Worm (Caenorhabditis elegans) whole organism, L1 larva: ENCODE data around the gene Y34B4A.10.
A peak's percentile ranks its signal among the peaks of the same experiment; 100 is the strongest.

Experiments used
- C04F5.9 ChIP-seq: sonication (generic microtip); optimal IDR thresholded peaks from 2 replicates; lab custom pipeline; 2016; ENCODE audit warnings: missing genetic modification characterization, missing compliant biosample characterization
- C16A3.4 ChIP-seq: fragments of 150-350 bp; optimal IDR thresholded peaks from 2 replicates; lab custom pipeline; 2014; ENCODE audit warnings: missing biosample characterization, missing genetic modification characterization
- C34B4.2 ChIP-seq: sonication (generic microtip); optimal IDR thresholded peaks from 2 replicates; lab custom pipeline; 2017; ENCODE audit warnings: mild to moderate bottlenecking, missing genetic modification characterization, missing compliant biosample characterization
- aha-1 ChIP-seq: fragments of 150-350 bp; optimal IDR thresholded peaks from 2 replicates; lab custom pipeline; 2014; ENCODE audit warnings: missing biosample characterization, missing genetic modification characterization
- alr-1 ChIP-seq: fragments of 200-800 bp; sonication (Bioruptor generic); optimal IDR thresholded peaks from 2 replicates; lab custom pipeline; 2018; ENCODE audit warnings: borderline replicate concordance, mild to moderate bottlenecking, missing genetic modification characterization, missing compliant biosample characterization
- blmp-1 ChIP-seq: fragments of 150-350 bp; optimal IDR thresholded peaks from 2 replicates; lab custom pipeline; 2014; ENCODE audit warnings: missing biosample characterization, missing genetic modification characterization
- ceh-63 ChIP-seq: fragments of 200-800 bp; sonication (Bioruptor generic); optimal IDR thresholded peaks from 2 replicates; lab custom pipeline; 2018; ENCODE audit warnings: mild to moderate bottlenecking, missing genetic modification characterization, missing compliant biosample characterization
- ceh-8 ChIP-seq: fragments of 200-800 bp; sonication (Bioruptor generic); optimal IDR thresholded peaks from 2 replicates; lab custom pipeline; 2018; ENCODE audit warnings: mild to moderate bottlenecking, missing genetic modification characterization, moderate library complexity, missing compliant biosample characterization
- ceh-82 ChIP-seq, 3 experiments: fragments of 150-350 bp in 1 of 3; sonication (generic microtip) in 2 of 3; optimal IDR thresholded peaks; 2 replicates each; lab custom pipeline; 2014 to 2017; ENCODE audit warnings: missing biosample characterization in 3 of 3, missing genetic modification characterization in 3 of 3
- ceh-90 ChIP-seq: sonication (generic microtip); optimal IDR thresholded peaks from 2 replicates; lab custom pipeline; 2016; ENCODE audit warnings: missing genetic modification characterization, missing compliant biosample characterization
- ces-1 ChIP-seq: fragments of 150-350 bp; optimal IDR thresholded peaks from 2 replicates; lab custom pipeline; 2014; ENCODE audit warnings: missing biosample characterization, missing genetic modification reagents, missing genetic modification characterization
- dsc-1 ChIP-seq: sonication (generic microtip); optimal IDR thresholded peaks from 2 replicates; lab custom pipeline; 2016; ENCODE audit warnings: mild to moderate bottlenecking, missing genetic modification characterization, missing compliant biosample characterization
- efl-1 ChIP-seq, 4 experiments: fragments of 150-350 bp; optimal IDR thresholded peaks in 3 of 4; peaks in 1 of 4; 1 replicate in 1 of 4; 2 replicates in 3 of 4; lab custom pipeline; 2014; ENCODE audit warnings: missing biosample characterization in 2 of 4, missing genetic modification characterization in 2 of 4, missing genetic modification reagents in 2 of 4
- egl-13 ChIP-seq: sonication (generic microtip); optimal IDR thresholded peaks from 2 replicates; lab custom pipeline; 2016; ENCODE audit warnings: missing genotype, missing genetic modification reagents, missing genetic modification characterization, missing compliant biosample characterization
- egl-27 ChIP-seq, 2 experiments: fragments of 150-350 bp in 1 of 2; sonication (generic microtip); optimal IDR thresholded peaks; 3 replicates each; lab custom pipeline; 2017 to 2018; ENCODE audit warnings: missing biosample characterization in 2 of 2, missing genetic modification characterization in 2 of 2, missing genetic modification reagents in 2 of 2
- elt-3 ChIP-seq, 6 experiments: fragments of 150-350 bp in 1 of 6; sonication (generic microtip); optimal IDR thresholded peaks; 2 replicates each; lab custom pipeline; 2017 to 2018; ENCODE audit warnings: missing biosample characterization in 6 of 6, missing genetic modification characterization in 6 of 6, inconsistent platforms in 1 of 6
- fkh-10 ChIP-seq: sonication (generic microtip); optimal IDR thresholded peaks from 2 replicates; lab custom pipeline; 2017; ENCODE audit warnings: missing biosample characterization, missing genetic modification reagents, missing genetic modification characterization
- fkh-4 ChIP-seq: sonication (generic microtip); optimal IDR thresholded peaks from 2 replicates; lab custom pipeline; 2016; ENCODE audit warnings: missing compliant biosample characterization, missing genetic modification characterization, borderline replicate concordance
- fkh-8 ChIP-seq: sonication (generic microtip); optimal IDR thresholded peaks from 2 replicates; lab custom pipeline; 2016; ENCODE audit warnings: mild to moderate bottlenecking, missing genetic modification characterization, missing compliant biosample characterization
- fos-1 ChIP-seq: fragments of 150-350 bp; optimal IDR thresholded peaks from 2 replicates; lab custom pipeline; 2014; ENCODE audit warnings: missing biosample characterization, missing genetic modification characterization
- hlh-17 ChIP-seq: fragments of 200-800 bp; sonication (Bioruptor generic); optimal IDR thresholded peaks from 2 replicates; lab custom pipeline; 2018; ENCODE audit warnings: missing genetic modification characterization, mild to moderate bottlenecking, missing compliant biosample characterization, moderate library complexity, borderline replicate concordance
- hlh-4 ChIP-seq: sonication (generic microtip); optimal IDR thresholded peaks from 2 replicates; lab custom pipeline; 2016; ENCODE audit warnings: mild to moderate bottlenecking, missing genetic modification characterization, missing compliant biosample characterization
- irx-1 ChIP-seq: sonication (generic microtip); optimal IDR thresholded peaks from 2 replicates; lab custom pipeline; 2016; ENCODE audit warnings: missing genetic modification characterization, missing compliant biosample characterization
- isw-1 ChIP-seq: fragments of 200-800 bp; sonication (Bioruptor generic); IDR thresholded peaks from 2 replicates; pipeline ENCODE4 v1.3.6; 2022; ENCODE audit warnings: missing genetic modification characterization, missing compliant biosample characterization
- lin-13 ChIP-seq: fragments of 150-350 bp; optimal IDR thresholded peaks from 2 replicates; lab custom pipeline; 2014; ENCODE audit warnings: missing biosample characterization, missing genetic modification reagents, missing genetic modification characterization
- lin-14 ChIP-seq: fragments of 200-800 bp; sonication (Bioruptor generic); optimal IDR thresholded peaks from 2 replicates; lab custom pipeline; 2018; ENCODE audit warnings: mild to moderate bottlenecking, missing genetic modification characterization, moderate library complexity, missing compliant biosample characterization
- lin-39 ChIP-seq: fragments of 150-350 bp; optimal IDR thresholded peaks from 2 replicates; lab custom pipeline; 2014; ENCODE audit warnings: missing biosample characterization, missing genetic modification reagents, missing genetic modification characterization
- lir-3 ChIP-seq: sonication (generic microtip); optimal IDR thresholded peaks from 2 replicates; lab custom pipeline; 2016; ENCODE audit warnings: mild to moderate bottlenecking, missing genetic modification characterization, moderate library complexity, missing compliant biosample characterization; ENCODE audit not compliant: poor library complexity
- mef-2 ChIP-seq: fragments of 150-350 bp; optimal IDR thresholded peaks from 2 replicates; lab custom pipeline; 2014; ENCODE audit warnings: missing biosample characterization, missing genetic modification characterization
- nhr-20 ChIP-seq: sonication (generic microtip); optimal IDR thresholded peaks from 2 replicates; lab custom pipeline; 2016; ENCODE audit warnings: mild to moderate bottlenecking, missing genetic modification characterization, missing compliant biosample characterization
- nhr-237 ChIP-seq: fragments of 150-350 bp; optimal IDR thresholded peaks from 2 replicates; lab custom pipeline; 2014; ENCODE audit warnings: missing biosample characterization, missing genetic modification characterization
- nhr-71 ChIP-seq: sonication (generic microtip); optimal IDR thresholded peaks from 2 replicates; lab custom pipeline; 2016; ENCODE audit warnings: mild to moderate bottlenecking, missing genetic modification characterization, moderate library complexity, missing compliant biosample characterization
- nhr-77 ChIP-seq: fragments of 150-350 bp; optimal IDR thresholded peaks from 2 replicates; lab custom pipeline; 2014; ENCODE audit warnings: missing biosample characterization, missing genetic modification characterization
- nhr-85 ChIP-seq: sonication (generic microtip); peaks from one replicate; lab custom pipeline; 2016; ENCODE audit warnings: missing genetic modification characterization, inconsistent platforms, missing compliant biosample characterization
- pax-3 ChIP-seq: fragments of 200-800 bp; sonication (Bioruptor generic); optimal IDR thresholded peaks from 2 replicates; lab custom pipeline; 2018; ENCODE audit warnings: mild to moderate bottlenecking, missing genetic modification characterization, moderate library complexity, missing compliant biosample characterization
- pqm-1 ChIP-seq: sonication (generic microtip); optimal IDR thresholded peaks from 3 replicates; lab custom pipeline; 2017; ENCODE audit warnings: missing biosample characterization, missing genetic modification characterization
- skn-1 ChIP-seq: fragments of 150-350 bp; optimal IDR thresholded peaks from 2 replicates; lab custom pipeline; 2014; ENCODE audit warnings: missing biosample characterization, missing genetic modification characterization
- snpc-4 ChIP-seq: fragments of 150-350 bp; optimal IDR thresholded peaks from 2 replicates; lab custom pipeline; 2014; ENCODE audit warnings: missing biosample characterization, missing genetic modification characterization
- sox-4 ChIP-seq: sonication (generic microtip); optimal IDR thresholded peaks from 2 replicates; lab custom pipeline; 2016; ENCODE audit warnings: missing genetic modification characterization, missing compliant biosample characterization
- swsn-7 ChIP-seq: sonication (generic microtip); optimal IDR thresholded peaks from 2 replicates; lab custom pipeline; 2016; ENCODE audit warnings: missing genetic modification characterization, missing compliant biosample characterization
- unc-98 ChIP-seq: fragments of 200-800 bp; sonication (Bioruptor generic); IDR thresholded peaks from 2 replicates; pipeline ENCODE4 v1.3.6; 2022; ENCODE audit warnings: missing genetic modification characterization, missing compliant biosample characterization
- vab-15 ChIP-seq: sonication (generic microtip); optimal IDR thresholded peaks from 2 replicates; lab custom pipeline; 2017; ENCODE audit warnings: missing genotype, mild to moderate bottlenecking, missing genetic modification characterization, missing compliant biosample characterization
- zip-4 ChIP-seq: fragments of 200-800 bp; sonication (Bioruptor generic); optimal IDR thresholded peaks from 2 replicates; lab custom pipeline; 2018; ENCODE audit warnings: mild to moderate bottlenecking, missing genetic modification characterization, moderate library complexity, missing compliant biosample characterization
- ztf-11 ChIP-seq, 2 experiments: sonication (generic microtip); optimal IDR thresholded peaks; 2 replicates each; lab custom pipeline; 2016 to 2017; ENCODE audit warnings: missing genetic modification characterization in 2 of 2, missing biosample characterization in 1 of 2, missing compliant biosample characterization in 1 of 2

Y34B4A.10 gene

ce11 chrX:5283531-5283930, 33.8 kb downstream of the Y34B4A.10 start, which contains the start of gene vps-41:
Gene vps-41, plus strand, starts transcription at chrX:5283831.
- TF ChIP-seq isw-1 (GFP tag; lab: Robert Waterston, UW): no peak
- no peak for TF ChIP-seq elt-3 (tag; optimal IDR thresholded peaks at IDR 0.05; lab: Kevin White, UChicago)
- no peak for TF ChIP-seq skn-1
- no peak for TF ChIP-seq nhr-77
- no peak for TF ChIP-seq pqm-1
- no peak for TF ChIP-seq nhr-71
- no peak for TF ChIP-seq mef-2 (tag; lab: Kevin White, UChicago)
- TF ChIP-seq nhr-85 (tag; lab: Kevin White, UChicago): no peak
- TF ChIP-seq swsn-7 (tag; lab: Kevin White, UChicago): no peak
- no peak for TF ChIP-seq alr-1 (tag; lab: Kevin White, UChicago)
- no peak for TF ChIP-seq egl-13 (tag; lab: Kevin White, UChicago)
- TF ChIP-seq fkh-4: no peak
- TF ChIP-seq snpc-4 (tag; lab: Kevin White, UChicago): no peak
- no peak for TF ChIP-seq unc-98 (GFP tag; lab: Robert Waterston, UW)
- TF ChIP-seq ceh-8 (GFP tag; lab: Kevin White, UChicago): no peak
- no peak for TF ChIP-seq C16A3.4
- no peak for TF ChIP-seq fkh-10

- TF ChIP-seq aha-1 (tag; lab: Kevin White, UChicago): no peak
- peak; percentile 18 for TF ChIP-seq nhr-85 (tag; lab: Kevin White, UChicago)
Measured at ce11 chrX:5289106-5289505, 39.4 kb downstream of the Y34B4A.10 start.

DNA sequence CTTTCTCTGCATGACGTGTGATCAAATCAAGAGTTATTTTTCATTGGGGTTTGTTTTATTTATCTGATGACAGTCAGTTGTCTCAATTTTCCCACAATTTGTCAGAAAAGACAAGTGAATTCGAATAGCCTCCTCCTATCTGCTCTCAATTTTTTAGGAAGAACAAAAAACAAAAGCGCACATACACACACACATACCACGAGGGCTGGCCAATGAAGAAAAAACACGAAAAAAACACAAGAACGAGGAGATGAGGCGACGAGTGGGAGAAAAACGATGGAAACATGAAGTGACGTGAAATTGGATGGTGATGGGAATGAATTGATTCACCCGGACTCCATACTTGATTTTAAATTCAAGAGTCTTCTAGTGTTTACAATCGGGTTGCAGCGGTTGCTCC, 44.2 kb downstream of the Y34B4A.10 start:
- TF ChIP-seq lin-14 (GFP tag; lab: Kevin White, UChicago) (peak; percentile 59), C16A3.4 (no peak)

- TF ChIP-seq pqm-1 (no peak), snpc-4 (tag; lab: Kevin White, UChicago) (no peak), fkh-8 (tag; lab: Kevin White, UChicago) (peak; percentile 55), zip-4 (GFP tag; lab: Kevin White, UChicago) (no peak), pax-3 (tag; lab: Kevin White, UChicago) (no peak), ceh-82 (tag; optimal IDR thresholded peaks at IDR 0.05; lab: Kevin White, UChicago) (peak; percentile 18 to 63 (median 45)), nhr-85 (tag; lab: Kevin White, UChicago) (no peak), nhr-20 (tag; lab: Kevin White, UChicago) (peak; percentile 49), dsc-1 (tag; lab: Kevin White, UChicago) (peak; percentile 68), skn-1 (peak; percentile 37), unc-98 (GFP tag; lab: Robert Waterston, UW) (no peak), ceh-90 (tag; lab: Kevin White, UChicago) (no peak), nhr-71 (peak; percentile 81), fkh-10 (no peak), sox-4 (tag; lab: Kevin White, UChicago) (no peak), fkh-4 (no peak), fos-1 (tag; lab: Kevin White, UChicago) (no peak), blmp-1 (tag; lab: Kevin White, UChicago) (no peak), ceh-63 (GFP tag; lab: Kevin White, UChicago) (no peak), nhr-237 (tag; lab: Kevin White, UChicago) (no peak), C34B4.2 (tag; lab: Kevin White, UChicago) (no peak), egl-27 (tag; optimal IDR thresholded peaks at IDR 0.05; lab: Kevin White, UChicago) (no peak), nhr-77 (peak; percentile 15), hlh-17 (GFP tag; lab: Kevin White, UChicago) (no peak), lin-13 (GFP tag; lab: Kevin White, UChicago) (peak; percentile 8), vab-15 (tag; lab: Kevin White, UChicago) (no peak), lir-3 (tag; lab: Kevin White, UChicago) (no peak), hlh-4 (no peak), ces-1 (GFP tag; lab: Kevin White, UChicago) (no peak), ztf-11 (tag; optimal IDR thresholded peaks at IDR 0.05; lab: Kevin White, UChicago) (peak in 1 of 2 experiments; percentile 8), irx-1 (tag; lab: Kevin White, UChicago) (no peak), efl-1 (optimal IDR thresholded peaks at IDR 0.05; lab: Kevin White, UChicago) (peak; percentile 37 to 41), efl-1 (GFP tag; optimal IDR thresholded peaks at IDR 0.05 in 1 of 2; lab: Kevin White, UChicago) (peak; percentile 5 to 90), lin-39 (tag; lab: Kevin White, UChicago) (peak; percentile 26), C04F5.9 (tag; lab: Kevin White, UChicago) (no peak), swsn-7 (tag; lab: Kevin White, UChicago) (peak; percentile 74)
Measured at ce11 chrX:5297942-5298611, 48.4 kb downstream of the Y34B4A.10 start, which contains the start of gene ift-81. Gene ift-81, plus strand, starts transcription at chrX:5298561.
